Fruit fly (Drosophila melanogaster) whole organism, embryonic: Measurements from ENCODE around the gene fend.

Experiments
- Atf6 ChIP-seq: fragments of 200-800 bp; sonication (Bioruptor generic); IDR thresholded peaks from 2 replicates; pipeline ENCODE4 v1.3.6; 2022; ENCODE audit warnings: missing biosample characterization, missing genetic modification characterization
- CG11504 ChIP-seq: fragments of 200-800 bp; sonication (Bioruptor generic); optimal IDR thresholded peaks from 3 replicates; lab custom pipeline; 2019; ENCODE audit warnings: missing biosample characterization, mild to moderate bottlenecking, missing genetic modification characterization, moderate library complexity
- CG11696 ChIP-seq: fragments of 200-800 bp; sonication (Bioruptor generic); IDR thresholded peaks from 2 replicates; pipeline ENCODE4 v1.3.6; 2022; ENCODE audit warnings: missing biosample characterization, missing genetic modification characterization
- CG12659 ChIP-seq: fragments of 200-800 bp; sonication (Bioruptor generic); optimal IDR thresholded peaks from 3 replicates; lab custom pipeline; 2017; ENCODE audit warnings: mild to moderate bottlenecking, missing biosample characterization, missing genetic modification reagents, missing genetic modification characterization
- CG13287 ChIP-seq: fragments of 200-800 bp; sonication (Bioruptor generic); IDR thresholded peaks from 2 replicates; pipeline ENCODE4 v1.3.6; 2022; ENCODE audit warnings: missing biosample characterization, missing genetic modification characterization; ENCODE audit not compliant: partially characterized antibody
- CG13424 ChIP-seq: fragments of 200-800 bp; sonication (Bioruptor generic); optimal IDR thresholded peaks from 2 replicates; lab custom pipeline; 2019; ENCODE audit warnings: missing biosample characterization, mild to moderate bottlenecking, missing genetic modification characterization, moderate library complexity
- CG14441 ChIP-seq: fragments of 200-800 bp; sonication (Bioruptor generic); IDR thresholded peaks from 2 replicates; pipeline ENCODE4 v1.3.6; 2022; ENCODE audit warnings: missing biosample characterization, missing genetic modification characterization
- CG3407 ChIP-seq: fragments of 200-800 bp; sonication (Bioruptor generic); optimal IDR thresholded peaks from 2 replicates; lab custom pipeline; 2018; ENCODE audit warnings: missing biosample characterization, mild to moderate bottlenecking, missing genetic modification characterization
- CG34224 ChIP-seq: fragments of 200-800 bp; sonication (Bioruptor generic); IDR thresholded peaks from 3 replicates; pipeline ENCODE4 v1.3.6; 2022; ENCODE audit warnings: missing biosample characterization, missing genetic modification characterization; ENCODE audit not compliant: partially characterized antibody
- CG34422 ChIP-seq: fragments of 200-800 bp; sonication (Bioruptor generic); IDR thresholded peaks from 3 replicates; pipeline ENCODE4 v1.3.6; 2022; ENCODE audit warnings: missing biosample characterization, missing genetic modification characterization
- CG4617 ChIP-seq: fragments of 200-800 bp; sonication (Bioruptor generic); optimal IDR thresholded peaks from 3 replicates; lab custom pipeline; 2016; ENCODE audit warnings: missing biosample characterization, missing genetic modification characterization, borderline replicate concordance
- CG5245 ChIP-seq: fragments of 200-800 bp; sonication (Bioruptor generic); optimal IDR thresholded peaks from 3 replicates; lab custom pipeline; 2016; ENCODE audit warnings: missing biosample characterization, missing genetic modification characterization
- CG6765 ChIP-seq: fragments of 200-800 bp; sonication (Bioruptor generic); optimal IDR thresholded peaks from 3 replicates; lab custom pipeline; 2017; ENCODE audit warnings: missing biosample characterization, mild to moderate bottlenecking, missing genetic modification characterization
- Doc2 ChIP-seq: fragments of 200-800 bp; sonication (Bioruptor generic); IDR thresholded peaks from 2 replicates; pipeline ENCODE4 v1.3.6; 2022; ENCODE audit warnings: missing biosample characterization, missing genetic modification characterization
- ERR ChIP-seq: fragments of 200-800 bp; sonication (Bioruptor generic); optimal IDR thresholded peaks from 2 replicates; lab custom pipeline; 2016; ENCODE audit warnings: missing biosample characterization, missing genetic modification characterization
- Fer2 ChIP-seq: fragments of 200-800 bp; sonication (Bioruptor generic); optimal IDR thresholded peaks from 2 replicates; lab custom pipeline; 2018; ENCODE audit warnings: missing biosample characterization, mild to moderate bottlenecking, missing genetic modification characterization, moderate library complexity
- Hand ChIP-seq: fragments of 200-800 bp; sonication (Bioruptor generic); optimal IDR thresholded peaks from 2 replicates; lab custom pipeline; 2017; ENCODE audit warnings: mild to moderate bottlenecking, missing biosample characterization, missing genetic modification reagents, missing genetic modification characterization
- Hr3 ChIP-seq: fragments of 200-800 bp; sonication (Bioruptor generic); optimal IDR thresholded peaks from 3 replicates; lab custom pipeline; 2016; ENCODE audit warnings: missing biosample characterization, missing genetic modification characterization
- MESR4 ChIP-seq: fragments of 200-800 bp; sonication (Bioruptor generic); optimal IDR thresholded peaks from 2 replicates; lab custom pipeline; 2018; ENCODE audit warnings: missing biosample characterization, mild to moderate bottlenecking, missing genetic modification characterization, moderate library complexity
- Pdp1 ChIP-seq, 2 experiments: fragments of 200-800 bp; sonication (Bioruptor generic); optimal IDR thresholded peaks; 3 replicates each; lab custom pipeline; 2016; ENCODE audit warnings: missing biosample characterization in 2 of 2, missing genetic modification characterization in 2 of 2, mild to moderate bottlenecking in 1 of 2, moderate library complexity in 1 of 2
- Sin3A ChIP-seq: fragments of >200 bp; optimal IDR thresholded peaks from 2 replicates; lab custom pipeline; 2018
- bcd ChIP-seq: fragments of 200-800 bp; sonication (Bioruptor generic); optimal IDR thresholded peaks from 2 replicates; lab custom pipeline; 2017; ENCODE audit warnings: missing biosample characterization, mild to moderate bottlenecking, missing genetic modification characterization
- chinmo ChIP-seq: fragments of 200-800 bp; sonication (Bioruptor generic); IDR thresholded peaks from 4 replicates; pipeline ENCODE4 v1.3.6; 2022; ENCODE audit warnings: missing biosample characterization, missing genetic modification characterization; ENCODE audit not compliant: partially characterized antibody
- crp ChIP-seq, 2 experiments: fragments of 200-800 bp; sonication (Bioruptor generic); optimal IDR thresholded peaks; 2 replicates in 1 of 2; 3 replicates in 1 of 2; lab custom pipeline; 2017; ENCODE audit warnings: missing biosample characterization in 2 of 2, missing genetic modification characterization in 2 of 2, mild to moderate bottlenecking in 1 of 2, moderate library complexity in 1 of 2
- esg ChIP-seq: fragments of 200-800 bp; sonication (Bioruptor generic); conservative IDR thresholded peaks from 2 replicates; pipeline ENCODE4 v1.3.6; 2022; ENCODE audit warnings: missing biosample characterization, missing genetic modification characterization
- exex ChIP-seq: fragments of 200-800 bp; sonication (Bioruptor generic); optimal IDR thresholded peaks from 4 replicates; lab custom pipeline; 2018; ENCODE audit warnings: missing biosample characterization, mild to moderate bottlenecking, missing genetic modification characterization, moderate library complexity
- hb ChIP-seq: fragments of 200-800 bp; sonication (Bioruptor generic); IDR thresholded peaks from 3 replicates; pipeline ENCODE4 v1.3.6; 2022; ENCODE audit warnings: missing biosample characterization, missing genetic modification characterization; ENCODE audit not compliant: partially characterized antibody
- lab ChIP-seq: fragments of 200-800 bp; sonication (Bioruptor generic); optimal IDR thresholded peaks from 3 replicates; lab custom pipeline; 2017; ENCODE audit warnings: missing biosample characterization, missing genetic modification characterization, mild to moderate bottlenecking, moderate library complexity, missing genetic modification reagents
- lola ChIP-seq, 3 experiments: fragments of >200 bp in 2 of 3; fragments of 200-800 bp in 1 of 3; sonication (Bioruptor generic) in 1 of 3; optimal IDR thresholded peaks; 2 replicates each; lab custom pipeline; 2017 to 2019; ENCODE audit warnings: missing biosample characterization in 3 of 3, missing genetic modification characterization in 3 of 3, mild to moderate bottlenecking in 1 of 3, moderate library complexity in 1 of 3
- lov ChIP-seq, 2 experiments: fragments of 200-800 bp in 1 of 2; fragments of >200 bp in 1 of 2; sonication (Bioruptor generic) in 1 of 2; IDR thresholded peaks in 1 of 2; optimal IDR thresholded peaks in 1 of 2; 2 replicates in 1 of 2; 3 replicates in 1 of 2; pipeline versions ENCODE4 v1.3.6 to Lab custom; 2017 to 2022; ENCODE audit warnings: missing biosample characterization in 1 of 2, missing genetic modification characterization in 1 of 2
- mld ChIP-seq: fragments of 200-800 bp; sonication (Bioruptor generic); IDR thresholded peaks from 3 replicates; pipeline ENCODE4 v1.3.6; 2022; ENCODE audit warnings: missing biosample characterization, missing genetic modification characterization; ENCODE audit not compliant: partially characterized antibody
- nerfin-1 ChIP-seq: fragments of 200-800 bp; sonication (Bioruptor generic); optimal IDR thresholded peaks from 3 replicates; lab custom pipeline; 2019; ENCODE audit warnings: missing biosample characterization, mild to moderate bottlenecking, missing genetic modification characterization, moderate library complexity
- row ChIP-seq: fragments of 200-800 bp; sonication (Bioruptor generic); IDR thresholded peaks from 3 replicates; pipeline ENCODE4 v1.3.6; 2022; ENCODE audit warnings: missing biosample characterization, missing genetic modification characterization
- sc ChIP-seq, 3 experiments: fragments of >200 bp in 2 of 3; fragments of 200-800 bp in 1 of 3; sonication (Bioruptor generic) in 1 of 3; optimal IDR thresholded peaks; 2 replicates in 2 of 3; 3 replicates in 1 of 3; lab custom pipeline; 2017; ENCODE audit warnings: mild to moderate bottlenecking in 1 of 3, missing biosample characterization in 1 of 3, missing genetic modification characterization in 1 of 3, missing genetic modification reagents in 1 of 3
- sens ChIP-seq: fragments of 200-800 bp; sonication (Bioruptor generic); peaks from one replicate; lab custom pipeline; 2016; ENCODE audit warnings: missing biosample characterization, missing genetic modification characterization
- stwl ChIP-seq: fragments of 200-800 bp; sonication (Bioruptor generic); optimal IDR thresholded peaks from 3 replicates; lab custom pipeline; 2018; ENCODE audit warnings: missing biosample characterization, mild to moderate bottlenecking, missing genetic modification characterization, moderate library complexity

Gene fend

dm6 chrX:9103308-9104185 is 31.4 kb downstream of the fend start, which contains the start of gene CG7766 (continued):
- TF ChIP-seq esg: no peak
- TF ChIP-seq CG4617: peak; percentile 9
- no peak for TF ChIP-seq CG6765 (GFP tag; lab: Kevin White, UChicago)
- no peak for TF ChIP-seq lab (GFP tag; lab: Kevin White, UChicago)
- TF ChIP-seq CG5245 (GFP tag; lab: Kevin White, UChicago): no peak
- TF ChIP-seq CG13287: 0 out of 2 replicates have a peak, but pooled peaks have one; percentile 11
- TF ChIP-seq mld (GFP tag; lab: Robert Waterston, UW): no peak
- TF ChIP-seq sc (optimal IDR thresholded peaks at IDR 0.05; lab: Kevin White, UChicago): no peak
- no peak for TF ChIP-seq sc (GFP tag; optimal IDR thresholded peaks at IDR 0.05; lab: Kevin White, UChicago)
- TF ChIP-seq MESR4 (GFP tag; lab: Kevin White, UChicago): peak; percentile 78
- no peak for TF ChIP-seq CG11696
- TF ChIP-seq lov (optimal IDR thresholded peaks at IDR 0.05; lab: Kevin White, UChicago): no peak
- no peak for TF ChIP-seq lov (GFP tag; IDR thresholded peaks at IDR 0.05; lab: Robert Waterston, UW)
- TF ChIP-seq Fer2: no peak
- TF ChIP-seq ERR (GFP tag; lab: Kevin White, UChicago): peak; percentile 96
- no peak for TF ChIP-seq hb (GFP tag; lab: Robert Waterston, UW)
- TF ChIP-seq bcd (GFP tag; lab: Kevin White, UChicago): no peak
- 0 out of 2 replicates have a peak, but pooled peaks have one; percentile 20 for TF ChIP-seq Atf6
- no peak for TF ChIP-seq Hand (GFP tag; lab: Kevin White, UChicago)
- TF ChIP-seq CG12659: peak; percentile 41
- TF ChIP-seq CG34422 (GFP tag; lab: Robert Waterston, UW): 0 out of 3 replicates have a peak, but pooled peaks have one; percentile 12
- peak; percentile 59 for TF ChIP-seq sens (GFP tag; lab: Kevin White, UChicago)
- TF ChIP-seq stwl (tag; lab: Kevin White, UChicago): peak; percentile 25
- no peak for TF ChIP-seq CG14441 (GFP tag; lab: Robert Waterston, UW)
- TF ChIP-seq lola (GFP tag; optimal IDR thresholded peaks at IDR 0.05; lab: Kevin White, UChicago): no peak
- TF ChIP-seq Doc2: no peak
- TF ChIP-seq CG34224 (GFP tag; lab: Robert Waterston, UW): no peak
- no peak for TF ChIP-seq Hr3 (GFP tag; lab: Kevin White, UChicago)
- no peak for TF ChIP-seq nerfin-1 (tag; lab: Kevin White, UChicago)
- peak; percentile 34; the same call in 2 of the 3 replicates for TF ChIP-seq row (GFP tag; lab: Robert Waterston, UW)
- peak; percentile 23 for TF ChIP-seq Sin3A
- TF ChIP-seq CG13424: no peak
- TF ChIP-seq chinmo: 0 out of 4 replicates have a peak, but pooled peaks have one; percentile 26
- no peak for TF ChIP-seq CG3407 (GFP tag; lab: Kevin White, UChicago)
- no peak for TF ChIP-seq CG11504 (tag; lab: Kevin White, UChicago)
- TF ChIP-seq Pdp1 (GFP tag; optimal IDR thresholded peaks at IDR 0.05; lab: Kevin White, UChicago): peak in 1 of 2 experiments; percentile 92
- TF ChIP-seq, all 482 proteins: peak for 31

- TF ChIP-seq crp (GFP tag; optimal IDR thresholded peaks at IDR 0.05; lab: Kevin White, UChicago) (no peak), exex (tag; lab: Kevin White, UChicago) (peak; percentile 93)
Measured at dm6 chrX:9102125-9102524, 32.8 kb downstream of the fend start.
